Worm (Caenorhabditis elegans) whole organism, mixed stage, embryonic: ENCODE results near the gene F44B9.2.

Experiments used
- M03D4.4 ChIP-seq: sonication (generic microtip); optimal IDR thresholded peaks from 2 replicates; lab custom pipeline; 2017; ENCODE audit warnings: mild to moderate bottlenecking, missing genetic modification characterization, missing compliant biosample characterization
- bed-3 ChIP-seq: fragments of 200-800 bp; sonication (Bioruptor generic); optimal IDR thresholded peaks from 3 replicates; lab custom pipeline; 2018; ENCODE audit warnings: mild to moderate bottlenecking, missing genetic modification characterization, moderate library complexity, missing compliant biosample characterization
- blmp-1 ChIP-seq: fragments of 150-350 bp; optimal IDR thresholded peaks from 2 replicates; lab custom pipeline; 2014; ENCODE audit warnings: missing biosample characterization, missing genetic modification characterization
- ceh-39 ChIP-seq: fragments of 150-350 bp; optimal IDR thresholded peaks from 2 replicates; lab custom pipeline; 2014; ENCODE audit warnings: missing biosample characterization, missing genetic modification characterization
- ceh-43 ChIP-seq: fragments of 200-800 bp; sonication (Bioruptor generic); optimal IDR thresholded peaks from 2 replicates; lab custom pipeline; 2018; ENCODE audit warnings: mild to moderate bottlenecking, missing genetic modification characterization, moderate library complexity, missing compliant biosample characterization
- ceh-83 ChIP-seq: fragments of 200-800 bp; sonication (Bioruptor generic); optimal IDR thresholded peaks from 2 replicates; lab custom pipeline; 2018; ENCODE audit warnings: mild to moderate bottlenecking, missing genetic modification characterization, missing compliant biosample characterization
- ces-1 ChIP-seq: fragments of 150-350 bp; optimal IDR thresholded peaks from 2 replicates; lab custom pipeline; 2014; ENCODE audit warnings: missing biosample characterization, missing genetic modification reagents, missing genetic modification characterization
- cnd-1 ChIP-seq: fragments of 200-800 bp; sonication (Bioruptor generic); optimal IDR thresholded peaks from 2 replicates; lab custom pipeline; 2018; ENCODE audit warnings: mild to moderate bottlenecking, missing genetic modification characterization, missing compliant biosample characterization
- elt-3 ChIP-seq: fragments of 150-350 bp; optimal IDR thresholded peaks from 2 replicates; lab custom pipeline; 2014; ENCODE audit warnings: missing biosample characterization, missing genetic modification characterization
- flh-1 ChIP-seq: fragments of 200-800 bp; sonication (Bioruptor generic); optimal IDR thresholded peaks from 2 replicates; lab custom pipeline; 2018; ENCODE audit warnings: mild to moderate bottlenecking, missing genetic modification characterization, moderate library complexity, missing compliant biosample characterization
- ham-2 ChIP-seq: fragments of 200-800 bp; sonication (Bioruptor generic); optimal IDR thresholded peaks from 2 replicates; lab custom pipeline; 2018; ENCODE audit warnings: mild to moderate bottlenecking, missing genetic modification characterization, missing compliant biosample characterization
- hlh-1 ChIP-seq: fragments of 150-350 bp; optimal IDR thresholded peaks from 2 replicates; lab custom pipeline; 2014; ENCODE audit warnings: missing biosample characterization, missing genetic modification reagents, missing genetic modification characterization
- lin-32 ChIP-seq: fragments of 200-800 bp; sonication (Bioruptor generic); optimal IDR thresholded peaks from 2 replicates; lab custom pipeline; 2018; ENCODE audit warnings: mild to moderate bottlenecking, missing genetic modification characterization, missing compliant biosample characterization
- lsy-2 ChIP-seq: fragments of 150-350 bp; optimal IDR thresholded peaks from 2 replicates; lab custom pipeline; 2014; ENCODE audit warnings: missing biosample characterization, missing genetic modification characterization
- mep-1 ChIP-seq: fragments of 150-350 bp; optimal IDR thresholded peaks from 2 replicates; lab custom pipeline; 2017; ENCODE audit warnings: missing biosample characterization, missing genetic modification reagents, missing genetic modification characterization, inconsistent platforms
- mls-2 ChIP-seq: sonication (generic microtip); optimal IDR thresholded peaks from 2 replicates; lab custom pipeline; 2016; ENCODE audit warnings: mild to moderate bottlenecking, missing genetic modification characterization, moderate library complexity, missing compliant biosample characterization
- nhr-2 ChIP-seq: fragments of 150-350 bp; optimal IDR thresholded peaks from 2 replicates; lab custom pipeline; 2014; ENCODE audit warnings: missing biosample characterization, missing genetic modification characterization
- nhr-237 ChIP-seq: fragments of 150-350 bp; optimal IDR thresholded peaks from 2 replicates; lab custom pipeline; 2014; ENCODE audit warnings: missing biosample characterization, missing genetic modification characterization
- nhr-28 ChIP-seq: fragments of 150-350 bp; optimal IDR thresholded peaks from 2 replicates; lab custom pipeline; 2014; ENCODE audit warnings: missing biosample characterization, missing genetic modification characterization
- nhr-76 ChIP-seq: sonication (generic microtip); optimal IDR thresholded peaks from 2 replicates; lab custom pipeline; 2017; ENCODE audit warnings: missing biosample characterization, missing genetic modification characterization
- pha-4 ChIP-seq: fragments of 150-350 bp; optimal IDR thresholded peaks from 2 replicates; lab custom pipeline; 2018; ENCODE audit warnings: missing biosample characterization, missing genetic modification reagents, missing genetic modification characterization
- sem-2 ChIP-seq: fragments of 200-800 bp; sonication (Bioruptor generic); optimal IDR thresholded peaks from 2 replicates; lab custom pipeline; 2018; ENCODE audit warnings: mild to moderate bottlenecking, missing genetic modification characterization, missing compliant biosample characterization
- sptf-1 ChIP-seq: sonication (generic microtip); optimal IDR thresholded peaks from 2 replicates; lab custom pipeline; 2017; ENCODE audit warnings: mild to moderate bottlenecking, missing genetic modification characterization, moderate library complexity, missing compliant biosample characterization
- unc-120 ChIP-seq: sonication (generic microtip); optimal IDR thresholded peaks from 2 replicates; lab custom pipeline; 2017; ENCODE audit warnings: missing genetic modification characterization, missing compliant biosample characterization; ENCODE audit not compliant: poor library complexity, severe bottlenecking
- unc-39 ChIP-seq: fragments of 150-350 bp; optimal IDR thresholded peaks from 2 replicates; lab custom pipeline; 2014; ENCODE audit warnings: missing biosample characterization, missing genetic modification characterization
- unc-62 ChIP-seq: fragments of 150-350 bp; optimal IDR thresholded peaks from 2 replicates; lab custom pipeline; 2014; ENCODE audit warnings: missing biosample characterization, missing genetic modification reagents, missing genetic modification characterization
- zip-8 ChIP-seq: fragments of 150-350 bp; optimal IDR thresholded peaks from 2 replicates; lab custom pipeline; 2014; ENCODE audit warnings: missing biosample characterization, missing genetic modification characterization

The F44B9.2 gene

DNA sequence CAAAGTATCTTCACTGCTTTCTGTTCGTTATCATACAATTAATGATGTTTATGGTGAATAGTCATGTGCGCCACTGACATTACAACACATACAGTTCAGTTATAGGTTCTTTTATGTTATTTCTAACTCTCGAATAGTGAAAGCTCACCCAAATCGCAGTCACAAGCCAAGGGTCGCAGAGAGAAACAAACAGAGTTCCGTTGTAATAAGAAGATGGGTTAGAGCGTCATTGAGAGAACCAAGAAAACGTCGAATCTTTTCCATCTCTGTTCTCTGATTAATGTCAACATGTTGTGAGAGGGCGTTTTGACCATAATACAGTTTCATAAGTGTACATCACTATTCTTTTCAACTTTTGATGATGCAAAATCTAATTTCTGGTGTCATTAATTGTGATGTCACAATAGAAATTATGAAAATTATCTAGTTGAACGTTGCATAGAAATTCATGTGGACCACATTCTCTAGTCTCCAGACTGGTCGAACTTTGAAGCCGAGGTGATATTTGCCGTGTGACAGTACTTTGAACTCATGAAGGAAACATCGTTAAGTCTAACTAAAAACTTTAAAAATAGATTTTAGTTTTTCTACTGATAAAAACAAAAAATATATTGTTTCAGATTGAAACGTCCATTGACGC lies 48.2 kb upstream of the F44B9.2 start:
- TF ChIP-seq flh-1 (no peak), hlh-1 (tag; lab: Kevin White, UChicago) (no peak), pha-4 (tag; lab: Kevin White, UChicago) (no peak), blmp-1 (no peak), elt-3 (tag; lab: Kevin White, UChicago) (no peak), sem-2 (GFP tag; lab: Kevin White, UChicago) (no peak), mep-1 (tag; lab: Kevin White, UChicago) (no peak), M03D4.4 (tag; lab: Kevin White, UChicago) (no peak), nhr-237 (no peak), cnd-1 (tag; lab: Kevin White, UChicago) (no peak), bed-3 (GFP tag; lab: Kevin White, UChicago) (no peak), nhr-28 (tag; lab: Kevin White, UChicago) (no peak), zip-8 (tag; lab: Kevin White, UChicago) (no peak), lin-32 (no peak)

DNA sequence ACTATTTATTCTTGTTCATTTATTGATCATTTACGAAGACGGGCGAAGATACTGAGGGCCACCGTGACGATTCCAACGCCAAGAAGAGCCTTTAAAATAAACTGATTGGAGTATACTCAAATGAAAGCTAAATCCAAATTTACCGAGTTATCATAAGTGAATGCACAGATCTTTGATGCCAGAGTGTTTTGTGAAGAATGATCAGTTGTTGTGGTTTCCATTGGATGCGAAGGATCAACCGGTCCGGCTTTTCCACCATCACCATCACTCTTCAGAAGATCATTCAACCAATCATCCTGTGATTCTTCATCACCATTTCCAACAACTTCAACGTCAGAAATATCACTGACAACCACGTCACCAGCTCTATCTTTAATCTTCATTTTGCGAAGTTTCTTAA lies 45.0 kb upstream of the F44B9.2 start:
- no peak for TF ChIP-seq nhr-28 (tag; lab: Kevin White, UChicago)

ce11 chrIII:7977777-7978176 lies 44.5 kb upstream of the F44B9.2 start, which contains the start of gene C06G4.4:
TSS of gene C06G4.4 (minus strand) at chrIII:7977812.
- TF ChIP-seq unc-39 (tag; lab: Kevin White, UChicago) (no peak), unc-62 (GFP tag; lab: Kevin White, UChicago) (no peak), sptf-1 (tag; lab: Kevin White, UChicago) (no peak), bed-3 (GFP tag; lab: Kevin White, UChicago) (no peak), elt-3 (tag; lab: Kevin White, UChicago) (no peak), nhr-2 (no peak), lin-32 (no peak), lsy-2 (tag; lab: Kevin White, UChicago) (no peak), ham-2 (no peak), cnd-1 (tag; lab: Kevin White, UChicago) (no peak), nhr-76 (tag; lab: Kevin White, UChicago) (no peak), zip-8 (tag; lab: Kevin White, UChicago) (no peak), ceh-39 (tag; lab: Kevin White, UChicago) (no peak), mls-2 (no peak), ces-1 (GFP tag; lab: Kevin White, UChicago) (no peak)

- TF ChIP-seq ceh-83 (GFP tag; lab: Kevin White, UChicago) (no peak), zip-8 (tag; lab: Kevin White, UChicago) (no peak), pha-4 (tag; lab: Kevin White, UChicago) (no peak), unc-39 (tag; lab: Kevin White, UChicago) (no peak), unc-120 (tag; lab: Kevin White, UChicago) (no peak), elt-3 (tag; lab: Kevin White, UChicago) (no peak)
These were observed 44.0 kb upstream of the F44B9.2 start for ce11 chrIII:7978289-7978688.

- TF ChIP-seq unc-120 (tag; lab: Kevin White, UChicago): no peak
- peak; percentile 18 for TF ChIP-seq ces-1 (GFP tag; lab: Kevin White, UChicago)
- no peak for TF ChIP-seq flh-1
- no peak for TF ChIP-seq lsy-2 (tag; lab: Kevin White, UChicago)
These were observed 43.5 kb upstream of the F44B9.2 start for ce11 chrIII:7978723-7979122.

ce11 chrIII:7979659-7980058 lies 42.6 kb upstream of the F44B9.2 start, which contains the start of gene clp-1:
TSS of gene clp-1 (plus strand) at chrIII:7979959.
- TF ChIP-seq pha-4 (tag; lab: Kevin White, UChicago) (no peak), nhr-2 (no peak), mep-1 (tag; lab: Kevin White, UChicago) (no peak), unc-39 (tag; lab: Kevin White, UChicago) (no peak), flh-1 (no peak), ceh-39 (tag; lab: Kevin White, UChicago) (no peak), hlh-1 (tag; lab: Kevin White, UChicago) (no peak), ceh-43 (GFP tag; lab: Kevin White, UChicago) (no peak)
